Fruit fly (Drosophila melanogaster): ENCODE data around the gene ncd.

Gene ncd

dm6 chr3R:29806682-29807393, at the start of gene ncd, which contains the start of gene ca:
Gene ncd, minus strand, starts transcription at chr3R:29807127.
Gene ca, plus strand, starts transcription at chr3R:29806811.
- TF ChIP-seq CG9705 (GFP tag; optimal IDR thresholded peaks at IDR 0.05) = no peak
- no peak for TF ChIP-seq GATAd (GFP tag; optimal IDR thresholded peaks at IDR 0.05)
- TF ChIP-seq Vsx2 (GFP tag; optimal IDR thresholded peaks at IDR 0.05; ENCODE audit: partially characterized antibody) = no peak

dm6 chr3R:29847126-29847525, 40.2 kb upstream of the ncd start:
- TF ChIP-seq GATAd (GFP tag; optimal IDR thresholded peaks at IDR 0.05) (no peak), Abd-B (GFP tag; optimal IDR thresholded peaks at IDR 0.05) (no peak), jim (GFP tag; optimal IDR thresholded peaks at IDR 0.05) (no peak), Vsx2 (GFP tag; optimal IDR thresholded peaks at IDR 0.05; ENCODE audit: partially characterized antibody) (no peak), CrebA (GFP tag; optimal IDR thresholded peaks at IDR 0.05; ENCODE audit: borderline replicate concordance) (no peak), Mio (GFP tag; optimal IDR thresholded peaks at IDR 0.05) (no peak), sage (GFP tag; optimal IDR thresholded peaks at IDR 0.05) (no peak), sv (GFP tag; optimal IDR thresholded peaks at IDR 0.05) (no peak), tai (GFP tag; optimal IDR thresholded peaks at IDR 0.05) (no peak), br (GFP tag; optimal IDR thresholded peaks at IDR 0.05) (no peak), Hnf4 (GFP tag; optimal IDR thresholded peaks at IDR 0.05) (no peak), N (GFP tag; optimal IDR thresholded peaks at IDR 0.05) (no peak), psq (GFP tag; optimal IDR thresholded peaks at IDR 0.05) (no peak), Myc (optimal IDR thresholded peaks at IDR 0.05) (no peak), dmrt93B (GFP tag; optimal IDR thresholded peaks at IDR 0.05) (no peak), h (GFP tag; optimal IDR thresholded peaks at IDR 0.05) (no peak), dl (GFP tag; optimal IDR thresholded peaks at IDR 0.05; ENCODE audit: insufficient read depth in 1 of 2, partially characterized antibody in 2 of 2) (no peak), foxo (GFP tag; optimal IDR thresholded peaks at IDR 0.05) (no peak), rgr (GFP tag; optimal IDR thresholded peaks at IDR 0.05) (no peak), Dfd (GFP tag; optimal IDR thresholded peaks at IDR 0.05) (no peak)

dm6 chr3R:29841293-29841791, 34.4 kb upstream of the ncd start, which contains the start of gene Cad99C:
Gene Cad99C, plus strand, starts transcription at chr3R:29841657.
- TF ChIP-seq Myc (optimal IDR thresholded peaks at IDR 0.05) (no peak), Dfd (GFP tag; optimal IDR thresholded peaks at IDR 0.05) (no peak), CG32264 (GFP tag; optimal IDR thresholded peaks at IDR 0.05) (no peak), GATAd (GFP tag; optimal IDR thresholded peaks at IDR 0.05) (no peak), usp (GFP tag; optimal IDR thresholded peaks at IDR 0.05) (no peak), Hr78 (GFP tag; optimal IDR thresholded peaks at IDR 0.05) (no peak), ey (GFP tag; optimal IDR thresholded peaks at IDR 0.05) (no peak), Hr83 (GFP tag; optimal IDR thresholded peaks at IDR 0.05; ENCODE audit: poor library complexity, severe bottlenecking) (peak; percentile 45), dl (GFP tag; optimal IDR thresholded peaks at IDR 0.05; ENCODE audit: insufficient read depth in 1 of 2, partially characterized antibody in 2 of 2) (peak; percentile 44 to 61), lola (GFP tag; optimal IDR thresholded peaks at IDR 0.05) (no peak), woc (GFP tag; optimal IDR thresholded peaks at IDR 0.05) (no peak), fru (GFP tag; optimal IDR thresholded peaks at IDR 0.05) (peak; percentile 44), N (GFP tag; optimal IDR thresholded peaks at IDR 0.05) (no peak), Jra (GFP tag; optimal IDR thresholded peaks at IDR 0.05) (peak; percentile 20), Sp1 (GFP tag; optimal IDR thresholded peaks at IDR 0.05) (no peak), h (GFP tag; optimal IDR thresholded peaks at IDR 0.05) (peak; percentile 46), psq (GFP tag; optimal IDR thresholded peaks at IDR 0.05) (no peak), foxo (GFP tag; optimal IDR thresholded peaks at IDR 0.05) (no peak), brk (GFP tag; optimal IDR thresholded peaks at IDR 0.05) (peak; percentile 50), Mio (GFP tag; optimal IDR thresholded peaks at IDR 0.05) (no peak), CrebA (GFP tag; optimal IDR thresholded peaks at IDR 0.05; ENCODE audit: borderline replicate concordance) (no peak), Abd-B (GFP tag; optimal IDR thresholded peaks at IDR 0.05) (no peak), sv (GFP tag; optimal IDR thresholded peaks at IDR 0.05) (no peak), sage (GFP tag; optimal IDR thresholded peaks at IDR 0.05) (no peak), dmrt93B (GFP tag; optimal IDR thresholded peaks at IDR 0.05) (no peak), OdsH (GFP tag; optimal IDR thresholded peaks at IDR 0.05) (peak; percentile 25), br (GFP tag; optimal IDR thresholded peaks at IDR 0.05) (peak; percentile 34), Dif (GFP tag; optimal IDR thresholded peaks at IDR 0.05; ENCODE audit: partially characterized antibody) (peak; percentile 77), pan (optimal IDR thresholded peaks at IDR 0.05) (no peak), tai (GFP tag; optimal IDR thresholded peaks at IDR 0.05) (no peak), Rel (GFP tag; optimal IDR thresholded peaks at IDR 0.05) (no peak), Rel (tag; optimal IDR thresholded peaks at IDR 0.05) (peak; percentile 37), Hnf4 (GFP tag; optimal IDR thresholded peaks at IDR 0.05) (no peak), HLH106 (tag; optimal IDR thresholded peaks at IDR 0.05) (no peak), dsf (GFP tag; optimal IDR thresholded peaks at IDR 0.05; ENCODE audit: borderline replicate concordance) (no peak), rgr (GFP tag; optimal IDR thresholded peaks at IDR 0.05) (no peak), CG9705 (GFP tag; optimal IDR thresholded peaks at IDR 0.05) (no peak), jim (GFP tag; optimal IDR thresholded peaks at IDR 0.05) (no peak), Vsx2 (GFP tag; optimal IDR thresholded peaks at IDR 0.05; ENCODE audit: partially characterized antibody) (peak; percentile 90)

Data from whole organism, wandering third instar larva.